Fruit fly (Drosophila melanogaster) whole organism, embryonic: Measurements from ENCODE around the gene CG31445.

Experiments
- Antp ChIP-seq: fragments of 200-800 bp; sonication (Bioruptor generic); optimal IDR thresholded peaks from 3 replicates; lab custom pipeline; 2016; ENCODE audit warnings: missing biosample characterization, missing genetic modification characterization
- B-H1 ChIP-seq: fragments of 200-800 bp; sonication (Bioruptor generic); IDR thresholded peaks from 3 replicates; pipeline ENCODE4 v1.3.6; 2022; ENCODE audit warnings: missing biosample characterization, missing genetic modification characterization
- CG13287 ChIP-seq: fragments of 200-800 bp; sonication (Bioruptor generic); IDR thresholded peaks from 2 replicates; pipeline ENCODE4 v1.3.6; 2022; ENCODE audit warnings: missing biosample characterization, missing genetic modification characterization; ENCODE audit not compliant: partially characterized antibody
- CG13775 ChIP-seq: fragments of 200-800 bp; sonication (Bioruptor generic); optimal IDR thresholded peaks from 3 replicates; lab custom pipeline; 2017; ENCODE audit warnings: missing biosample characterization, mild to moderate bottlenecking, missing genetic modification characterization
- CG1603 ChIP-seq: fragments of 200-800 bp; sonication (Bioruptor generic); optimal IDR thresholded peaks from 2 replicates; lab custom pipeline; 2019; ENCODE audit warnings: missing biosample characterization, mild to moderate bottlenecking, missing genetic modification characterization, moderate library complexity
- CG2712 ChIP-seq: fragments of 200-800 bp; optimal IDR thresholded peaks from 3 replicates; lab custom pipeline; 2019; ENCODE audit warnings: missing biosample characterization, mild to moderate bottlenecking, missing genetic modification characterization, moderate library complexity
- CG34422 ChIP-seq: fragments of 200-800 bp; sonication (Bioruptor generic); IDR thresholded peaks from 3 replicates; pipeline ENCODE4 v1.3.6; 2022; ENCODE audit warnings: missing biosample characterization, missing genetic modification characterization
- CG5180 ChIP-seq: fragments of 200-800 bp; sonication (Bioruptor generic); optimal IDR thresholded peaks from 3 replicates; lab custom pipeline; 2017; ENCODE audit warnings: missing biosample characterization, missing genetic modification characterization, mild to moderate bottlenecking, moderate library complexity, missing genetic modification reagents
- CG8290 ChIP-seq, 3 experiments: fragments of 200-800 bp; sonication (Bioruptor generic); optimal IDR thresholded peaks; 2 replicates each; lab custom pipeline; 2016 to 2019; ENCODE audit warnings: missing biosample characterization in 3 of 3, missing genetic modification characterization in 3 of 3, mild to moderate bottlenecking in 2 of 3, moderate library complexity in 1 of 3
- CG8765 ChIP-seq: fragments of 200-800 bp; sonication (Bioruptor generic); IDR thresholded peaks from 2 replicates; pipeline ENCODE4 v1.3.6; 2022; ENCODE audit warnings: missing biosample characterization, missing genetic modification characterization
- Drgx ChIP-seq: fragments of 200-800 bp; sonication (Bioruptor generic); IDR thresholded peaks from 2 replicates; pipeline ENCODE4 v1.3.6; 2022; ENCODE audit warnings: missing biosample characterization, missing genetic modification characterization
- Gug ChIP-seq: fragments of 200-800 bp; sonication (Bioruptor generic); IDR thresholded peaks from 4 replicates; pipeline ENCODE4 v1.3.6; 2022; ENCODE audit warnings: missing biosample characterization, missing genetic modification characterization
- Med ChIP-seq: fragments of 200-800 bp; sonication (Bioruptor generic); peaks from one replicate; lab custom pipeline; 2016; ENCODE audit warnings: missing biosample characterization, missing genetic modification characterization, mild to moderate bottlenecking, inconsistent platforms, moderate library complexity
- Pdp1 ChIP-seq, 2 experiments: fragments of 200-800 bp; sonication (Bioruptor generic); optimal IDR thresholded peaks; 3 replicates each; lab custom pipeline; 2016; ENCODE audit warnings: missing biosample characterization in 2 of 2, missing genetic modification characterization in 2 of 2, mild to moderate bottlenecking in 1 of 2, moderate library complexity in 1 of 2
- Ptx1 ChIP-seq: fragments of 200-800 bp; sonication (Bioruptor generic); IDR thresholded peaks from 2 replicates; pipeline ENCODE4 v1.3.6; 2022; ENCODE audit warnings: missing biosample characterization, missing genetic modification characterization
- Rfx ChIP-seq: fragments of 200-800 bp; sonication (Bioruptor generic); IDR thresholded peaks from 2 replicates; pipeline ENCODE4 v1.3.6; 2022; ENCODE audit warnings: missing biosample characterization, missing genetic modification characterization
- Xrp1 ChIP-seq: fragments of 200-800 bp; sonication (Bioruptor generic); IDR thresholded peaks from 2 replicates; pipeline ENCODE4 v1.3.6; 2022; ENCODE audit warnings: missing biosample characterization, missing genetic modification characterization
- ase ChIP-seq: fragments of 200-800 bp; sonication (Bioruptor generic); IDR thresholded peaks from 3 replicates; pipeline ENCODE4 v1.3.6; 2022; ENCODE audit warnings: missing biosample characterization, missing genetic modification characterization
- bcd ChIP-seq: fragments of 200-800 bp; sonication (Bioruptor generic); optimal IDR thresholded peaks from 2 replicates; lab custom pipeline; 2017; ENCODE audit warnings: missing biosample characterization, mild to moderate bottlenecking, missing genetic modification characterization
- bsh ChIP-seq, 2 experiments: fragments of 200-800 bp; sonication (Bioruptor generic); optimal IDR thresholded peaks; 2 replicates each; lab custom pipeline; 2017 to 2018; ENCODE audit warnings: mild to moderate bottlenecking in 2 of 2, missing biosample characterization in 2 of 2, missing genetic modification characterization in 2 of 2, moderate library complexity in 1 of 2
- cas ChIP-seq: fragments of 200-800 bp; sonication (Bioruptor generic); IDR thresholded peaks from 2 replicates; pipeline ENCODE4 v1.3.6; 2022; ENCODE audit warnings: missing biosample characterization, missing genetic modification characterization
- corto ChIP-seq: fragments of 200-800 bp; sonication (Bioruptor generic); optimal IDR thresholded peaks from 2 replicates; lab custom pipeline; 2016; ENCODE audit warnings: missing biosample characterization, mild to moderate bottlenecking, missing genetic modification characterization, moderate library complexity
- crol ChIP-seq: fragments of 200-800 bp; sonication (Bioruptor generic); IDR thresholded peaks from 2 replicates; pipeline ENCODE4 v1.3.6; 2022; ENCODE audit warnings: missing biosample characterization, missing genetic modification characterization
- dysf ChIP-seq: fragments of 200-800 bp; sonication (Bioruptor generic); IDR thresholded peaks from 3 replicates; pipeline ENCODE4 v1.3.6; 2022; ENCODE audit warnings: missing biosample characterization, missing genetic modification characterization
- fu2 ChIP-seq: fragments of 200-800 bp; sonication (Bioruptor generic); optimal IDR thresholded peaks from 2 replicates; lab custom pipeline; 2016; ENCODE audit warnings: missing biosample characterization, missing genetic modification characterization
- gem ChIP-seq: fragments of 200-800 bp; sonication (Bioruptor generic); optimal IDR thresholded peaks from 2 replicates; lab custom pipeline; 2019; ENCODE audit warnings: missing biosample characterization, mild to moderate bottlenecking, missing genetic modification characterization, moderate library complexity
- grau ChIP-seq: fragments of 200-800 bp; optimal IDR thresholded peaks from 3 replicates; lab custom pipeline; 2019; ENCODE audit warnings: missing biosample characterization, mild to moderate bottlenecking, missing genetic modification characterization, moderate library complexity
- ind ChIP-seq: fragments of 200-800 bp; sonication (Bioruptor generic); optimal IDR thresholded peaks from 3 replicates; lab custom pipeline; 2016; ENCODE audit warnings: missing biosample characterization, missing genetic modification characterization
- lbe ChIP-seq: fragments of 200-800 bp; sonication (Bioruptor generic); optimal IDR thresholded peaks from 2 replicates; lab custom pipeline; 2016; ENCODE audit warnings: missing biosample characterization, mild to moderate bottlenecking, missing genetic modification characterization
- nom ChIP-seq: fragments of 200-800 bp; sonication (Bioruptor generic); optimal IDR thresholded peaks from 2 replicates; lab custom pipeline; 2017; ENCODE audit warnings: missing biosample characterization, missing genetic modification characterization, mild to moderate bottlenecking, moderate library complexity, missing genetic modification reagents
- pfk ChIP-seq: fragments of 200-800 bp; sonication (Bioruptor generic); optimal IDR thresholded peaks from 2 replicates; lab custom pipeline; 2018; ENCODE audit warnings: missing biosample characterization, mild to moderate bottlenecking, missing genetic modification characterization, moderate library complexity
- prd ChIP-seq, 3 experiments: fragments of >200 bp in 2 of 3; fragments of 200-800 bp in 1 of 3; sonication (Bioruptor generic) in 1 of 3; optimal IDR thresholded peaks in 2 of 3; IDR thresholded peaks in 1 of 3; 2 replicates in 2 of 3; 3 replicates in 1 of 3; pipeline versions ENCODE4 v1.3.6 to Lab custom; 2017 to 2022; ENCODE audit warnings: missing biosample characterization in 1 of 3, missing genetic modification characterization in 1 of 3
- row ChIP-seq: fragments of 200-800 bp; sonication (Bioruptor generic); IDR thresholded peaks from 3 replicates; pipeline ENCODE4 v1.3.6; 2022; ENCODE audit warnings: missing biosample characterization, missing genetic modification characterization
- sd ChIP-seq: fragments of 200-800 bp; sonication (Bioruptor generic); optimal IDR thresholded peaks from 3 replicates; lab custom pipeline; 2018; ENCODE audit warnings: missing biosample characterization, mild to moderate bottlenecking, missing genetic modification characterization, moderate library complexity
- sens ChIP-seq: fragments of 200-800 bp; sonication (Bioruptor generic); peaks from one replicate; lab custom pipeline; 2016; ENCODE audit warnings: missing biosample characterization, missing genetic modification characterization
- sisA ChIP-seq: fragments of 200-800 bp; sonication (Bioruptor generic); IDR thresholded peaks from 2 replicates; pipeline ENCODE4 v1.3.6; 2022; ENCODE audit warnings: missing biosample characterization, missing genetic modification characterization
- slbo ChIP-seq: fragments of 200-800 bp; sonication (Bioruptor generic); IDR thresholded peaks from 2 replicates; pipeline ENCODE4 v1.3.6; 2022; ENCODE audit warnings: missing biosample characterization, missing genetic modification characterization
- sr ChIP-seq: fragments of 200-800 bp; sonication (Bioruptor generic); IDR thresholded peaks from 3 replicates; pipeline ENCODE4 v1.3.6; 2022; ENCODE audit warnings: missing biosample characterization, missing genetic modification characterization
- ssp ChIP-seq: fragments of 200-800 bp; sonication (Bioruptor generic); IDR thresholded peaks from 2 replicates; pipeline ENCODE4 v1.3.6; 2022; ENCODE audit warnings: missing biosample characterization, missing genetic modification characterization
- zfh1 ChIP-seq: fragments of 200-800 bp; sonication (Bioruptor generic); IDR thresholded peaks from 3 replicates; pipeline ENCODE4 v1.3.6; 2022; ENCODE audit warnings: missing biosample characterization, missing genetic modification characterization

CG31445 gene

DNA sequence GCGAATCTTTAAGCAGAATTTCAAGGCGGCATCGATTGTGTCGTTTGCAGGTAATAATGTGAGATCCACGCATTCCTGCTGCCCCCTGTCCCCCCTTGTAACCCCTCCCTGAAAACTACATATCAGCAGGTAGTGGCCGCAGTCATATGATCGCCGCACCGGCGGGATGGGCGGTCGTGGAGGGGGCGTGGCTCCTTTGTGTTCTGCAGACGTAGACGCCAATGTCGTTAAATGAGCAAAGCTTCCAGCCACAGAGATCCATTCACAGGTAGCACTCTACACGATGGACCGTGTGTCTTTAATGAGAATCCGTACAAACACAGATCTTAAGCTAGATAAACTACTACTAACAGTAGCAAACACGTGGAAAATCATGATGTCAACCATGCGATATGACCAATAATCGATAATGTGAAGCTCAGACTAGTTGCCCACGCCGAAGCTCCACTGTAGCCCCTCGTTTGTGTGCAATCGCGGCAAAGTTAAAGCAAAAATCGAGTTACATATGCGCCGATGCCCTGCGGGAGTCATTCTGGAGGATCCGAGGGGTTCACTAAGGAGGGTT lies 11.4 kb upstream of the CG31445 start, which contains the start of gene CG45544:
CG45544 (plus strand) TSS at position 523 of the 565 bp plus-strand sequence.
- TF ChIP-seq prd (optimal IDR thresholded peaks at IDR 0.05; lab: Kevin White, UChicago) (no peak), prd (GFP tag; IDR thresholded peaks at IDR 0.05; lab: Robert Waterston, UW) (peak; percentile 23; the same call in 1 of the 3 replicates), dysf (GFP tag; lab: Robert Waterston, UW) (peak; percentile 25; the same call in 1 of the 3 replicates), cas (GFP tag; lab: Robert Waterston, UW) (no peak), sens (GFP tag; lab: Kevin White, UChicago) (peak; percentile 76), ind (peak; percentile 20), CG8290 (GFP tag; optimal IDR thresholded peaks at IDR 0.05; lab: Kevin White, UChicago) (no peak), CG8290 (tag; optimal IDR thresholded peaks at IDR 0.05; lab: Kevin White, UChicago) (peak in 1 of 2 experiments; percentile 6), grau (peak; percentile 66), zfh1 (peak; percentile 29; the same call in 1 of the 3 replicates), corto (peak; percentile 96), CG8765 (GFP tag; lab: Robert Waterston, UW) (0 out of 2 replicates have a peak, but pooled peaks have one; percentile 19), CG5180 (no peak), CG13287 (no peak), Rfx (peak; percentile 45), Ptx1 (GFP tag; lab: Robert Waterston, UW) (peak; percentile 26; the same call in 1 of the 2 replicates), Gug (GFP tag; lab: Robert Waterston, UW) (0 out of 4 replicates have a peak, but pooled peaks have one; percentile 40), B-H1 (GFP tag; lab: Robert Waterston, UW) (peak; percentile 32; the same call in 1 of the 3 replicates), ase (no peak), Drgx (GFP tag; lab: Robert Waterston, UW) (peak; percentile 71), sisA (GFP tag; lab: Robert Waterston, UW) (peak; percentile 38; the same call in 1 of the 2 replicates), gem (tag; lab: Kevin White, UChicago) (peak; percentile 13), sr (GFP tag; lab: Robert Waterston, UW) (no peak), row (GFP tag; lab: Robert Waterston, UW) (peak; percentile 55), CG13775 (GFP tag; lab: Kevin White, UChicago) (no peak), fu2 (no peak), pfk (GFP tag; lab: Kevin White, UChicago) (no peak), crol (GFP tag; lab: Robert Waterston, UW) (peak; percentile 69), CG34422 (GFP tag; lab: Robert Waterston, UW) (peak; percentile 16; the same call in 1 of the 3 replicates), Pdp1 (GFP tag; optimal IDR thresholded peaks at IDR 0.05; lab: Kevin White, UChicago) (peak in 1 of 2 experiments; percentile 22), CG2712 (tag; lab: Kevin White, UChicago) (peak; percentile 5), Antp (GFP tag; lab: Kevin White, UChicago) (no peak), lbe (GFP tag; lab: Kevin White, UChicago) (peak; percentile 88), sd (tag; lab: Kevin White, UChicago) (peak; percentile 61), bsh (GFP tag; optimal IDR thresholded peaks at IDR 0.05; lab: Kevin White, UChicago) (peak in 1 of 2 experiments; percentile 83), ssp (GFP tag; lab: Robert Waterston, UW) (peak; percentile 22; the same call in 1 of the 2 replicates), CG1603 (tag; lab: Kevin White, UChicago) (peak; percentile 16), Xrp1 (GFP tag; lab: Robert Waterston, UW) (peak; percentile 10; the same call in 1 of the 2 replicates), Med (GFP tag; lab: Kevin White, UChicago) (peak; percentile 30), slbo (GFP tag; lab: Robert Waterston, UW) (peak; percentile 24; the same call in 1 of the 2 replicates), nom (peak; percentile 83), bcd (no peak)
